Worm (Caenorhabditis elegans) whole organism, L3 larva: ENCODE measurements around the gene R148.3.
A peak's percentile ranks its signal among the peaks of the same experiment; 100 is the strongest.

ENCODE experiments used
- R02D3.7 ChIP-seq: fragments of 150-350 bp; optimal IDR thresholded peaks from 2 replicates; lab custom pipeline; 2014; ENCODE audit warnings: missing biosample characterization, missing genetic modification characterization
- aly-2 ChIP-seq: fragments of 150-350 bp; optimal IDR thresholded peaks from 2 replicates; lab custom pipeline; 2014; ENCODE audit warnings: missing biosample characterization, missing genetic modification characterization
- ama-1 ChIP-seq: fragments of 150-350 bp; optimal IDR thresholded peaks from 2 replicates; lab custom pipeline; 2018
- ceh-28 ChIP-seq: fragments of 150-350 bp; optimal IDR thresholded peaks from 2 replicates; lab custom pipeline; 2014; ENCODE audit warnings: missing biosample characterization, missing genetic modification reagents, missing genetic modification characterization
- ceh-82 ChIP-seq: fragments of 150-350 bp; optimal IDR thresholded peaks from 2 replicates; lab custom pipeline; 2014; ENCODE audit warnings: missing biosample characterization, missing genetic modification characterization
- ceh-9 ChIP-seq: sonication (generic microtip); optimal IDR thresholded peaks from 2 replicates; lab custom pipeline; 2018; ENCODE audit warnings: missing biosample characterization, missing genetic modification characterization
- egl-27 ChIP-seq: sonication (generic microtip); optimal IDR thresholded peaks from 4 replicates; lab custom pipeline; 2017; ENCODE audit warnings: missing biosample characterization, missing genetic modification reagents, missing genetic modification characterization
- egl-5 ChIP-seq: fragments of 150-350 bp; optimal IDR thresholded peaks from 2 replicates; lab custom pipeline; 2017; ENCODE audit warnings: missing biosample characterization, missing genetic modification reagents, missing genetic modification characterization, inconsistent platforms
- elt-1 ChIP-seq: fragments of 150-350 bp; optimal IDR thresholded peaks from 2 replicates; lab custom pipeline; 2014; ENCODE audit warnings: missing biosample characterization, missing genetic modification characterization
- elt-3 ChIP-seq, 3 experiments: fragments of 150-350 bp in 1 of 3; sonication (generic microtip) in 2 of 3; optimal IDR thresholded peaks; 2 replicates in 2 of 3; 4 replicates in 1 of 3; lab custom pipeline; 2014 to 2017; ENCODE audit warnings: missing biosample characterization in 3 of 3, missing genetic modification characterization in 3 of 3
- eor-1 ChIP-seq, 2 experiments: fragments of 150-350 bp; optimal IDR thresholded peaks; 2 replicates each; lab custom pipeline; 2014 to 2018; ENCODE audit warnings: missing biosample characterization in 2 of 2, missing genetic modification characterization in 2 of 2
- fkh-2 ChIP-seq: fragments of 150-350 bp; optimal IDR thresholded peaks from 2 replicates; lab custom pipeline; 2014; ENCODE audit warnings: missing biosample characterization, missing genetic modification reagents, missing genetic modification characterization
- hmg-11 ChIP-seq: sonication (generic microtip); optimal IDR thresholded peaks from 2 replicates; lab custom pipeline; 2016; ENCODE audit warnings: missing genetic modification characterization, missing compliant biosample characterization
- jun-1 ChIP-seq: fragments of 150-350 bp; optimal IDR thresholded peaks from 2 replicates; lab custom pipeline; 2014; ENCODE audit warnings: missing biosample characterization, missing genetic modification reagents, missing genetic modification characterization
- lin-39 ChIP-seq: fragments of 150-350 bp; optimal IDR thresholded peaks from 2 replicates; lab custom pipeline; 2018; ENCODE audit warnings: missing biosample characterization, missing genetic modification reagents, missing genetic modification characterization
- mdl-1 ChIP-seq: fragments of 150-350 bp; optimal IDR thresholded peaks from 2 replicates; lab custom pipeline; 2014; ENCODE audit warnings: missing biosample characterization, missing genetic modification characterization
- mml-1 ChIP-seq: fragments of 150-350 bp; sonication (generic microtip); optimal IDR thresholded peaks from 3 replicates; lab custom pipeline; 2014; ENCODE audit warnings: missing biosample characterization, missing genetic modification characterization
- nfya-1 ChIP-seq: sonication (generic microtip); optimal IDR thresholded peaks from 2 replicates; lab custom pipeline; 2017; ENCODE audit warnings: missing genetic modification characterization, mild to moderate bottlenecking, missing compliant biosample characterization, antibody characterized with exemption, moderate library complexity; ENCODE audit not compliant: insufficient read depth
- nhr-23 ChIP-seq: fragments of 150-350 bp; optimal IDR thresholded peaks from 2 replicates; lab custom pipeline; 2014; ENCODE audit warnings: missing biosample characterization, missing genetic modification reagents, missing genetic modification characterization
- nhr-237 ChIP-seq: fragments of 150-350 bp; optimal IDR thresholded peaks from 2 replicates; lab custom pipeline; 2014; ENCODE audit warnings: missing biosample characterization, missing genetic modification characterization
- nhr-28 ChIP-seq: fragments of 150-350 bp; optimal IDR thresholded peaks from 2 replicates; lab custom pipeline; 2014; ENCODE audit warnings: missing biosample characterization, missing genetic modification characterization
- nhr-43 ChIP-seq: sonication (generic microtip); optimal IDR thresholded peaks from 2 replicates; lab custom pipeline; 2016; ENCODE audit warnings: mild to moderate bottlenecking, missing genetic modification characterization, missing compliant biosample characterization; ENCODE audit not compliant: poor library complexity, severe bottlenecking
- nhr-67 ChIP-seq: fragments of 150-350 bp; optimal IDR thresholded peaks from 2 replicates; lab custom pipeline; 2014; ENCODE audit warnings: missing biosample characterization, missing genetic modification characterization
- nhr-76 ChIP-seq: fragments of 150-350 bp; sonication (generic microtip); optimal IDR thresholded peaks from 5 replicates; lab custom pipeline; 2014; ENCODE audit warnings: missing biosample characterization, missing genetic modification characterization
- sea-2 ChIP-seq: fragments of 150-350 bp; sonication (generic microtip); optimal IDR thresholded peaks from 4 replicates; lab custom pipeline; 2014; ENCODE audit warnings: missing biosample characterization, missing genetic modification reagents, missing genetic modification characterization
- tbx-2 ChIP-seq: sonication (generic microtip); optimal IDR thresholded peaks from 2 replicates; lab custom pipeline; 2016; ENCODE audit warnings: mild to moderate bottlenecking, missing genetic modification characterization, missing compliant biosample characterization
- unc-39 ChIP-seq: sonication (generic microtip); optimal IDR thresholded peaks from 4 replicates; lab custom pipeline; 2017; ENCODE audit warnings: missing biosample characterization, missing genetic modification characterization
- unc-62 ChIP-seq: fragments of 150-350 bp; sonication (generic microtip); optimal IDR thresholded peaks from 4 replicates; lab custom pipeline; 2014; ENCODE audit warnings: missing biosample characterization, missing genetic modification reagents, missing genetic modification characterization
- zag-1 ChIP-seq: fragments of 150-350 bp; optimal IDR thresholded peaks from 2 replicates; lab custom pipeline; 2014; ENCODE audit warnings: missing biosample characterization, missing genetic modification characterization
- ztf-11 ChIP-seq: fragments of 150-350 bp; optimal IDR thresholded peaks from 2 replicates; lab custom pipeline; 2014; ENCODE audit warnings: missing biosample characterization, missing genetic modification characterization

Gene R148.3

ce11 chrIII:3138087-3138486 lies 37.0 kb upstream of the R148.3 start:
- no peak for TF ChIP-seq tbx-2 (tag; lab: Kevin White, UChicago)
- TF ChIP-seq nfya-1 (tag; lab: Kevin White, UChicago) = peak; percentile 3

- TF ChIP-seq nfya-1 (tag; lab: Kevin White, UChicago) (peak; percentile 58), elt-3 (tag; optimal IDR thresholded peaks at IDR 0.05; lab: Kevin White, UChicago) (no peak), hmg-11 (tag; lab: Kevin White, UChicago) (peak; percentile 19)
Observed at ce11 chrIII:3139144-3139543, 36.0 kb upstream of the R148.3 start, which contains the start of gene mec-12. Gene mec-12 (minus strand): TSS chrIII:3139234.

ce11 chrIII:3140227-3140626 lies 34.9 kb upstream of the R148.3 start:
- TF ChIP-seq lin-39 (tag; lab: Kevin White, UChicago) (no peak), nhr-67 (tag; lab: Kevin White, UChicago) (no peak), ceh-82 (tag; lab: Kevin White, UChicago) (no peak), nhr-28 (tag; lab: Kevin White, UChicago) (no peak), unc-62 (GFP tag; lab: Kevin White, UChicago) (no peak)

DNA sequence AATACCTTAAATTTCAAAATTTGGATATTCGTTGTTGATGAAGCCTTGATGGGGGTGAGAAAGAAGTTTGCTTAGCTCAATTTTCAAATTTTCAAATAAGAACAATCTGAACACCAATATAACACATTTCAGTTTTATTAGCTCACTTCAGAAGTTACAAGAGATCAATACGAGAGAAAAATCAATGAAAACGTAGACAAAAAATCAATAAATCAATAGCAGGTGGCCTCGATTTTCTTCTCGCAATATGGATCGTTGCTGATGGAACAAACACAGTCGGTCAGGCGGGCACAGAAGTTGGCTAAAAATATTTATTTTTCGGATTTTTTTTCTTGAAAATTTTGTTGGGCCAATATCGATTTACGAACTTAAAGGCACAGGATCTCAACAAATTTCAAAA lies 33.1 kb upstream of the R148.3 start:
- peak; percentile 81 for TF ChIP-seq ceh-28 (tag; lab: Kevin White, UChicago)
- no peak for TF ChIP-seq egl-27 (tag; lab: Kevin White, UChicago)
- TF ChIP-seq ama-1 (lab: Kevin White, UChicago) = no peak

- TF ChIP-seq jun-1 (tag; lab: Kevin White, UChicago) (no peak), nhr-43 (tag; lab: Kevin White, UChicago) (no peak), aly-2 (tag; lab: Kevin White, UChicago) (no peak), elt-1 (tag; lab: Kevin White, UChicago) (no peak), ceh-82 (tag; lab: Kevin White, UChicago) (no peak), ztf-11 (tag; lab: Kevin White, UChicago) (no peak), unc-62 (GFP tag; lab: Kevin White, UChicago) (no peak), ceh-9 (tag; lab: Kevin White, UChicago) (no peak), nhr-76 (no peak), zag-1 (tag; lab: Kevin White, UChicago) (no peak), mdl-1 (no peak)
Observed at ce11 chrIII:3143657-3144056, 31.5 kb upstream of the R148.3 start, which contains the start of gene C44B11.4. Gene C44B11.4 (minus strand): TSS chrIII:3143757.

DNA sequence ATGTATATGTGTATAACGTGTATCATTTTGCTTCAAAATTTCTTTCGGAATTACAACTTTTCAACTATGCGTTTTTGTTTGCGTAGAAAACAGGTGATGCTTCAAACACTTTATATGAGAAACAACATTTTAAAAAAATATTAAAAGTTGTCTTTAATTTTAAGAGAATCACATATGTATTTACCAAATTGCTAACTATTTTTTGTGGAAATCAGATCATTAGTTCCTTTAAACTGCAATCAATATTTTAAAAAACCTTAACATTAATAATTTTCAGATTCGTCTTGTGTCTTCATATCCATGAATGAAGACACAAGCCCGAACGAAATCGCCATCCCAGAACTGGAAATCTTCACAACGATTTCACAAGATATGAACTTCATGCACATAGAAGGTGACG lies 22.3 kb upstream of the R148.3 start, which contains the start of gene C44B11.6:
C44B11.6 (plus strand) TSS at position 301 of the 400 bp plus-strand sequence.
- no peak for TF ChIP-seq zag-1 (tag; lab: Kevin White, UChicago)
- no peak for TF ChIP-seq sea-2 (GFP tag; lab: Kevin White, UChicago)
- TF ChIP-seq, all 47 proteins: peak for 0

DNA sequence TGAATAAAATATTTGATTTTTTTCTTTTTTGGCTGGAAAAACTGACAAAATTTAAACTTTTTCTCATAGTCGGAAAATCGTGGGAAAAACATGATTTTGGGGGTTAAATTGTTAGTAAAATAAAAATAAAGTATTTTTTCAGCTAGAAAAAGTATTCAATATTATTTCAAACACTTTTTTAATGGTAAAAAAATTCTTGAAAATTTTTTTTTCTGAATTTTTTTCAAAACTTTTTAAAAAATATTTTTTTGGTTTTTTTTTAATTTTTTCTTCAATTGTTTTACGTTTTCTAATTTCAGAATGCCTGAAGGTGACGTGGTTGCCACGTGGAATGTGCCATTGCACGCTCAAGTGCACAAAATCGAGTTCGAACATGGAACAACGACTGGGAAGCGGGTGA lies 20.2 kb upstream of the R148.3 start, which contains the start of gene C44B11.1:
C44B11.1 (plus strand) TSS at position 301 of the 400 bp plus-strand sequence.
- TF ChIP-seq ama-1 (lab: Kevin White, UChicago) = no peak
- no peak for TF ChIP-seq zag-1 (tag; lab: Kevin White, UChicago)
- TF ChIP-seq ceh-9 (tag; lab: Kevin White, UChicago) = no peak
- no peak for TF ChIP-seq nhr-23
- no peak for TF ChIP-seq egl-5
- TF ChIP-seq nfya-1 (tag; lab: Kevin White, UChicago) = no peak
- TF ChIP-seq tbx-2 (tag; lab: Kevin White, UChicago) = no peak
- no peak for TF ChIP-seq jun-1 (tag; lab: Kevin White, UChicago)
- no peak for TF ChIP-seq elt-3 (tag; optimal IDR thresholded peaks at IDR 0.05; lab: Kevin White, UChicago)
- TF ChIP-seq R02D3.7 = no peak
- TF ChIP-seq eor-1 (tag; optimal IDR thresholded peaks at IDR 0.05; lab: Kevin White, UChicago) = no peak
- TF ChIP-seq sea-2 (GFP tag; lab: Kevin White, UChicago) = no peak
- TF ChIP-seq ztf-11 (tag; lab: Kevin White, UChicago) = no peak
- TF ChIP-seq mml-1 (tag; lab: Kevin White, UChicago) = no peak
- no peak for TF ChIP-seq nhr-237 (tag; lab: Kevin White, UChicago)
- TF ChIP-seq fkh-2 = no peak
- TF ChIP-seq hmg-11 (tag; lab: Kevin White, UChicago) = no peak
- no peak for TF ChIP-seq unc-39 (tag; lab: Kevin White, UChicago)
